Worm (Caenorhabditis elegans) whole organism, young adult: Measurements from ENCODE around the gene srv-9.

ENCODE experiments used
- B0035.1 ChIP-seq: sonication (generic microtip); optimal IDR thresholded peaks from 2 replicates; lab custom pipeline; 2016; ENCODE audit warnings: missing genetic modification characterization, mild to moderate bottlenecking, missing compliant biosample characterization, missing genotype, missing genetic modification reagents
- F22D6.2 ChIP-seq: sonication (generic microtip); optimal IDR thresholded peaks from 2 replicates; lab custom pipeline; 2016; ENCODE audit warnings: mild to moderate bottlenecking, missing genetic modification characterization, missing compliant biosample characterization
- F39B2.1 ChIP-seq: fragments of 200-800 bp; sonication (Bioruptor generic); IDR thresholded peaks from 2 replicates; pipeline ENCODE4 v1.3.6; 2022; ENCODE audit warnings: missing genetic modification reagents, missing genetic modification characterization, missing compliant biosample characterization
- F55B11.4 ChIP-seq: sonication (generic microtip); optimal IDR thresholded peaks from 2 replicates; lab custom pipeline; 2016; ENCODE audit warnings: missing compliant biosample characterization, missing genetic modification characterization, borderline replicate concordance; ENCODE audit not compliant: insufficient read depth
- K12H6.12 ChIP-seq: fragments of 200-800 bp; sonication (Bioruptor generic); optimal IDR thresholded peaks from 2 replicates; lab custom pipeline; 2018; ENCODE audit warnings: mild to moderate bottlenecking, missing genetic modification characterization, missing compliant biosample characterization
- T07F8.4 ChIP-seq: sonication (generic microtip); optimal IDR thresholded peaks from 2 replicates; lab custom pipeline; 2016; ENCODE audit warnings: mild to moderate bottlenecking, missing genetic modification characterization, moderate library complexity, missing compliant biosample characterization
- Y53F4B.3 ChIP-seq: fragments of 200-800 bp; sonication (Bioruptor generic); IDR thresholded peaks from 2 replicates; pipeline ENCODE4 v1.3.6; 2022; ENCODE audit warnings: missing genetic modification reagents, missing genetic modification characterization, missing compliant biosample characterization
- Y95B8A.8 ChIP-seq: fragments of 200-800 bp; sonication (Bioruptor generic); IDR thresholded peaks from 2 replicates; pipeline ENCODE4 v1.3.6; 2022; ENCODE audit warnings: missing genetic modification reagents, missing genetic modification characterization, missing compliant biosample characterization
- atf-7 ChIP-seq: sonication (generic microtip); optimal IDR thresholded peaks from 2 replicates; lab custom pipeline; 2017; ENCODE audit warnings: mild to moderate bottlenecking, missing genetic modification characterization, missing compliant biosample characterization
- bed-1 ChIP-seq: fragments of 200-800 bp; sonication (Bioruptor generic); IDR thresholded peaks from 2 replicates; pipeline ENCODE4 v1.3.6; 2022; ENCODE audit warnings: missing genetic modification reagents, missing genetic modification characterization, missing compliant biosample characterization
- bed-2 ChIP-seq: fragments of 200-800 bp; sonication (Bioruptor generic); IDR thresholded peaks from 2 replicates; pipeline ENCODE4 v1.3.6; 2022; ENCODE audit warnings: missing genetic modification reagents, missing genetic modification characterization, missing compliant biosample characterization
- ceh-40 ChIP-seq: fragments of 200-800 bp; sonication (Bioruptor generic); IDR thresholded peaks from 2 replicates; pipeline ENCODE4 v1.3.6; 2022; ENCODE audit warnings: missing genetic modification characterization, missing compliant biosample characterization
- chd-7 ChIP-seq: sonication (generic microtip); optimal IDR thresholded peaks from 2 replicates; lab custom pipeline; 2016; ENCODE audit warnings: mild to moderate bottlenecking, missing genetic modification characterization, moderate library complexity, missing compliant biosample characterization
- dpl-1 ChIP-seq: fragments of 150-350 bp; optimal IDR thresholded peaks from 2 replicates; lab custom pipeline; 2014; ENCODE audit warnings: missing biosample characterization, missing genetic modification reagents, missing genetic modification characterization
- efl-1 ChIP-seq: fragments of 150-350 bp; optimal IDR thresholded peaks from 2 replicates; lab custom pipeline; 2014; ENCODE audit warnings: missing biosample characterization, missing genetic modification reagents, missing genetic modification characterization
- egl-44 ChIP-seq: fragments of 200-800 bp; sonication (Bioruptor generic); IDR thresholded peaks from 2 replicates; pipeline ENCODE4 v1.3.6; 2022; ENCODE audit warnings: missing genetic modification reagents, missing genetic modification characterization, missing compliant biosample characterization
- ekl-4 ChIP-seq: fragments of 200-800 bp; sonication (Bioruptor generic); IDR thresholded peaks from 2 replicates; pipeline ENCODE4 v1.3.6; 2022; ENCODE audit warnings: missing genetic modification reagents, missing genetic modification characterization, missing compliant biosample characterization
- him-1 ChIP-seq: sonication (generic microtip); optimal IDR thresholded peaks from 2 replicates; lab custom pipeline; 2016; ENCODE audit warnings: missing genotype, missing genetic modification reagents, missing genetic modification characterization, missing compliant biosample characterization
- hlh-12 ChIP-seq: sonication (generic microtip); optimal IDR thresholded peaks from 2 replicates; lab custom pipeline; 2016; ENCODE audit warnings: missing genetic modification characterization, missing compliant biosample characterization
- lag-1 ChIP-seq: fragments of 200-800 bp; sonication (Bioruptor generic); IDR thresholded peaks from 2 replicates; pipeline ENCODE4 v1.3.6; 2022; ENCODE audit warnings: missing genetic modification reagents, missing genetic modification characterization, missing compliant biosample characterization
- let-526 ChIP-seq: fragments of 200-800 bp; sonication (Bioruptor generic); IDR thresholded peaks from 2 replicates; pipeline ENCODE4 v1.3.6; 2022; ENCODE audit warnings: missing genetic modification reagents, missing genetic modification characterization, missing compliant biosample characterization
- lin-26 ChIP-seq: fragments of 200-800 bp; sonication (Bioruptor generic); IDR thresholded peaks from 2 replicates; pipeline ENCODE4 v1.3.6; 2022; ENCODE audit warnings: missing genetic modification reagents, missing genetic modification characterization, missing compliant biosample characterization
- lin-54 ChIP-seq: fragments of 200-800 bp; sonication (Bioruptor generic); optimal IDR thresholded peaks from 2 replicates; lab custom pipeline; 2018; ENCODE audit warnings: mild to moderate bottlenecking, missing genetic modification characterization, missing compliant biosample characterization
- madf-8 ChIP-seq: fragments of 200-800 bp; sonication (Bioruptor generic); conservative IDR thresholded peaks from 2 replicates; pipeline ENCODE4 v1.3.6; 2022; ENCODE audit warnings: missing genetic modification reagents, missing genetic modification characterization, missing compliant biosample characterization
- mes-4 ChIP-seq: sonication (generic microtip); optimal IDR thresholded peaks from 2 replicates; lab custom pipeline; 2016; ENCODE audit warnings: missing genotype, missing genetic modification characterization, missing compliant biosample characterization
- mxl-1 ChIP-seq: sonication (generic microtip); optimal IDR thresholded peaks from 2 replicates; lab custom pipeline; 2016; ENCODE audit warnings: missing genetic modification characterization, missing compliant biosample characterization
- nhr-179 ChIP-seq: sonication (generic microtip); optimal IDR thresholded peaks from 2 replicates; lab custom pipeline; 2016; ENCODE audit warnings: mild to moderate bottlenecking, missing genetic modification characterization, missing compliant biosample characterization
- nhr-80 ChIP-seq: sonication (generic microtip); optimal IDR thresholded peaks from 2 replicates; lab custom pipeline; 2016; ENCODE audit warnings: missing genetic modification characterization, missing compliant biosample characterization
- snpc-3.4 ChIP-seq: sonication (generic microtip); optimal IDR thresholded peaks from 2 replicates; lab custom pipeline; 2017; ENCODE audit warnings: missing genetic modification characterization, mild to moderate bottlenecking, missing compliant biosample characterization, antibody characterized with exemption, moderate library complexity, missing genotype, missing genetic modification reagents
- sptf-2 ChIP-seq: fragments of 200-800 bp; sonication (Bioruptor generic); optimal IDR thresholded peaks from 2 replicates; lab custom pipeline; 2018; ENCODE audit warnings: mild to moderate bottlenecking, missing genetic modification characterization, missing compliant biosample characterization
- tlf-1 ChIP-seq: fragments of 200-800 bp; sonication (Bioruptor generic); optimal IDR thresholded peaks from 2 replicates; lab custom pipeline; 2018; ENCODE audit warnings: mild to moderate bottlenecking, missing genetic modification characterization, missing compliant biosample characterization
- zfh-2 ChIP-seq: fragments of 200-800 bp; sonication (Bioruptor generic); conservative IDR thresholded peaks from 2 replicates; pipeline ENCODE4 v1.3.6; 2022; ENCODE audit warnings: missing genetic modification reagents, missing genetic modification characterization, missing compliant biosample characterization
- zim-3 ChIP-seq: sonication (generic microtip); optimal IDR thresholded peaks from 2 replicates; lab custom pipeline; 2017; ENCODE audit warnings: mild to moderate bottlenecking, missing genetic modification characterization, moderate library complexity, missing compliant biosample characterization
- ztf-18 ChIP-seq: sonication (generic microtip); optimal IDR thresholded peaks from 2 replicates; lab custom pipeline; 2016; ENCODE audit warnings: missing genotype, mild to moderate bottlenecking, missing genetic modification characterization, missing compliant biosample characterization
- ztf-25 ChIP-seq: fragments of 200-800 bp; sonication (Bioruptor generic); IDR thresholded peaks from 2 replicates; pipeline ENCODE4 v1.3.6; 2022; ENCODE audit warnings: missing genetic modification reagents, missing genetic modification characterization, missing compliant biosample characterization

srv-9 gene

ce11 chrV:13389454-13389853, 33.5 kb downstream of the srv-9 start:
- TF ChIP-seq mxl-1 (no peak), zfh-2 (GFP tag; lab: Robert Waterston, UW) (no peak), dpl-1 (no peak), lag-1 (GFP tag; lab: Robert Waterston, UW) (no peak), zim-3 (tag; lab: Kevin White, UChicago) (no peak), F55B11.4 (tag; lab: Kevin White, UChicago) (no peak), nhr-179 (tag; lab: Kevin White, UChicago) (no peak), bed-1 (GFP tag; lab: Robert Waterston, UW) (no peak), tlf-1 (GFP tag; lab: Kevin White, UChicago) (no peak), mes-4 (tag; lab: Kevin White, UChicago) (no peak), Y95B8A.8 (GFP tag; lab: Robert Waterston, UW) (no peak), ztf-18 (tag; lab: Kevin White, UChicago) (no peak), snpc-3.4 (tag; lab: Kevin White, UChicago) (no peak), F39B2.1 (no peak), F22D6.2 (no peak)

- TF ChIP-seq him-1: no peak
These were observed 34.0 kb downstream of the srv-9 start for ce11 chrV:13388961-13389360.

- TF ChIP-seq bed-2 (GFP tag; lab: Robert Waterston, UW): no peak
- no peak for TF ChIP-seq atf-7
- no peak for TF ChIP-seq ztf-25 (GFP tag; lab: Robert Waterston, UW)
- no peak for TF ChIP-seq B0035.1 (tag; lab: Kevin White, UChicago)
- TF ChIP-seq ekl-4 (GFP tag; lab: Robert Waterston, UW): no peak
- no peak for TF ChIP-seq madf-8 (GFP tag; lab: Robert Waterston, UW)
- no peak for TF ChIP-seq efl-1
- no peak for TF ChIP-seq lin-54 (GFP tag; lab: Kevin White, UChicago)
- TF ChIP-seq ceh-40: no peak
- TF ChIP-seq bed-1 (GFP tag; lab: Robert Waterston, UW): no peak
These were observed 35.5 kb downstream of the srv-9 start for ce11 chrV:13387472-13387871.

ce11 chrV:13385798-13386197, 37.1 kb downstream of the srv-9 start, which contains the start of gene gcy-34:
gcy-34 (minus strand) TSS chrV:13385898.
- TF ChIP-seq hlh-12 (tag; lab: Kevin White, UChicago) (no peak), Y53F4B.3 (GFP tag; lab: Robert Waterston, UW) (no peak), chd-7 (tag; lab: Kevin White, UChicago) (no peak), lin-26 (GFP tag; lab: Robert Waterston, UW) (no peak), nhr-80 (tag; lab: Kevin White, UChicago) (no peak), him-1 (no peak), K12H6.12 (tag; lab: Kevin White, UChicago) (no peak), efl-1 (no peak), egl-44 (GFP tag; lab: Robert Waterston, UW) (no peak)

- TF ChIP-seq sptf-2 (GFP tag; lab: Kevin White, UChicago) (no peak), T07F8.4 (tag; lab: Kevin White, UChicago) (no peak), atf-7 (no peak), let-526 (GFP tag; lab: Robert Waterston, UW) (no peak), nhr-80 (tag; lab: Kevin White, UChicago) (peak; percentile 74)
These were observed 42.0 kb downstream of the srv-9 start, which contains the start of gene cpz-2 for ce11 chrV:13380980-13381379. cpz-2 (plus strand) TSS chrV:13381189.
